Worm (Caenorhabditis elegans): Measurements from ENCODE around the gene F14F9.4.

- TF ChIP-seq W03F9.2 (tag; optimal IDR thresholded peaks at IDR 0.05) = no peak
- TF ChIP-seq him-1 (tag; optimal IDR thresholded peaks at IDR 0.05) = no peak
- TF ChIP-seq dao-5 (tag; optimal IDR thresholded peaks at IDR 0.05) = no peak
These were observed 35.5 kb upstream of the F14F9.4 start, which contains the start of gene C04F5.2 for ce11 chrV:5097035-5097434.

Measured in whole organism, L4/young adult.